Fruit fly (Drosophila melanogaster) whole organism, embryonic: ENCODE results near the gene CG14302.
A peak's percentile ranks its signal among the peaks of the same experiment; 100 is the strongest.

ENCODE experiments used
- Aef1 ChIP-seq: fragments of 200-800 bp; sonication (Bioruptor generic); IDR thresholded peaks from 3 replicates; pipeline ENCODE4 v1.3.6; 2022; ENCODE audit warnings: missing biosample characterization, missing genetic modification characterization
- Bteb2 ChIP-seq: fragments of 200-800 bp; sonication (Bioruptor generic); optimal IDR thresholded peaks from 2 replicates; lab custom pipeline; 2016; ENCODE audit warnings: missing biosample characterization, missing genetic modification characterization
- CG10543 ChIP-seq: fragments of 200-800 bp; sonication (Bioruptor generic); optimal IDR thresholded peaks from 3 replicates; lab custom pipeline; 2017; ENCODE audit warnings: missing biosample characterization, mild to moderate bottlenecking, missing genetic modification characterization, moderate library complexity
- CG12104 ChIP-seq: fragments of 200-800 bp; sonication (Bioruptor generic); optimal IDR thresholded peaks from 3 replicates; lab custom pipeline; 2016; ENCODE audit warnings: missing biosample characterization, missing genetic modification characterization
- CG13287 ChIP-seq: fragments of 200-800 bp; sonication (Bioruptor generic); IDR thresholded peaks from 2 replicates; pipeline ENCODE4 v1.3.6; 2022; ENCODE audit warnings: missing biosample characterization, missing genetic modification characterization; ENCODE audit not compliant: partially characterized antibody
- CG13296 ChIP-seq: fragments of 200-800 bp; sonication (Bioruptor generic); optimal IDR thresholded peaks from 3 replicates; lab custom pipeline; 2018; ENCODE audit warnings: missing biosample characterization, mild to moderate bottlenecking, missing genetic modification characterization
- CG14667 ChIP-seq: fragments of 200-800 bp; sonication (Bioruptor generic); IDR thresholded peaks from 2 replicates; pipeline ENCODE4 v1.3.6; 2022; ENCODE audit warnings: missing biosample characterization, missing genetic modification characterization
- CG15479 ChIP-seq: fragments of 200-800 bp; sonication (Bioruptor generic); optimal IDR thresholded peaks from 3 replicates; lab custom pipeline; 2019; ENCODE audit warnings: missing biosample characterization, mild to moderate bottlenecking, missing genetic modification characterization, moderate library complexity
- CG15514 ChIP-seq: fragments of 200-800 bp; sonication (Bioruptor generic); optimal IDR thresholded peaks from 3 replicates; lab custom pipeline; 2017; ENCODE audit warnings: missing biosample characterization, missing genetic modification characterization, mild to moderate bottlenecking, moderate library complexity, missing genetic modification reagents
- CG15601 ChIP-seq: fragments of 200-800 bp; sonication (Bioruptor generic); optimal IDR thresholded peaks from 3 replicates; lab custom pipeline; 2019; ENCODE audit warnings: missing biosample characterization, mild to moderate bottlenecking, missing genetic modification characterization, moderate library complexity
- CG15696 ChIP-seq: fragments of 200-800 bp; sonication (Bioruptor generic); optimal IDR thresholded peaks from 2 replicates; lab custom pipeline; 2019; ENCODE audit warnings: missing biosample characterization, mild to moderate bottlenecking, missing genetic modification characterization, moderate library complexity
- CG16863 ChIP-seq: fragments of 200-800 bp; sonication (Bioruptor generic); optimal IDR thresholded peaks from 3 replicates; lab custom pipeline; 2016; ENCODE audit warnings: missing biosample characterization, missing genetic modification characterization
- CG18011 ChIP-seq: fragments of 200-800 bp; sonication (Bioruptor generic); optimal IDR thresholded peaks from 2 replicates; lab custom pipeline; 2017; ENCODE audit warnings: missing biosample characterization, missing genetic modification characterization, mild to moderate bottlenecking, moderate library complexity, missing genotype
- CG31441 ChIP-seq: fragments of 200-800 bp; sonication (Bioruptor generic); IDR thresholded peaks from 2 replicates; pipeline ENCODE4 v1.3.6; 2022; ENCODE audit warnings: missing biosample characterization, missing genetic modification characterization
- CG3281 ChIP-seq: fragments of 200-800 bp; sonication (Bioruptor generic); optimal IDR thresholded peaks from 3 replicates; lab custom pipeline; 2017; ENCODE audit warnings: missing biosample characterization, mild to moderate bottlenecking, missing genetic modification characterization
- CG34422 ChIP-seq: fragments of 200-800 bp; sonication (Bioruptor generic); IDR thresholded peaks from 3 replicates; pipeline ENCODE4 v1.3.6; 2022; ENCODE audit warnings: missing biosample characterization, missing genetic modification characterization
- CG6254 ChIP-seq: fragments of 200-800 bp; sonication (Bioruptor generic); optimal IDR thresholded peaks from 3 replicates; lab custom pipeline; 2017; ENCODE audit warnings: mild to moderate bottlenecking, missing biosample characterization, missing genetic modification reagents, missing genetic modification characterization
- CG8765 ChIP-seq: fragments of 200-800 bp; sonication (Bioruptor generic); IDR thresholded peaks from 2 replicates; pipeline ENCODE4 v1.3.6; 2022; ENCODE audit warnings: missing biosample characterization, missing genetic modification characterization
- D19B ChIP-seq: fragments of 200-800 bp; sonication (Bioruptor generic); optimal IDR thresholded peaks from 2 replicates; lab custom pipeline; 2017; ENCODE audit warnings: missing biosample characterization, mild to moderate bottlenecking, missing genetic modification characterization
- Doc2 ChIP-seq: fragments of 200-800 bp; sonication (Bioruptor generic); IDR thresholded peaks from 2 replicates; pipeline ENCODE4 v1.3.6; 2022; ENCODE audit warnings: missing biosample characterization, missing genetic modification characterization
- Drgx ChIP-seq: fragments of 200-800 bp; sonication (Bioruptor generic); IDR thresholded peaks from 2 replicates; pipeline ENCODE4 v1.3.6; 2022; ENCODE audit warnings: missing biosample characterization, missing genetic modification characterization
- Eip74EF ChIP-seq, 2 experiments: fragments of 200-800 bp in 1 of 2; fragments of >200 bp in 1 of 2; sonication (Bioruptor generic) in 1 of 2; optimal IDR thresholded peaks; 2 replicates each; lab custom pipeline; 2017 to 2019; ENCODE audit warnings: missing biosample characterization in 2 of 2, missing genetic modification characterization in 2 of 2, mild to moderate bottlenecking in 1 of 2, moderate library complexity in 1 of 2
- Ets97D ChIP-seq: fragments of 200-800 bp; sonication (Bioruptor generic); optimal IDR thresholded peaks from 3 replicates; lab custom pipeline; 2016; ENCODE audit warnings: missing biosample characterization, missing genetic modification characterization
- Fer3 ChIP-seq: fragments of 200-800 bp; sonication (Bioruptor generic); optimal IDR thresholded peaks from 2 replicates; lab custom pipeline; 2018; ENCODE audit warnings: missing biosample characterization, mild to moderate bottlenecking, missing genetic modification characterization, moderate library complexity
- Hand ChIP-seq: fragments of 200-800 bp; sonication (Bioruptor generic); optimal IDR thresholded peaks from 2 replicates; lab custom pipeline; 2017; ENCODE audit warnings: mild to moderate bottlenecking, missing biosample characterization, missing genetic modification reagents, missing genetic modification characterization
- Hmx ChIP-seq: fragments of 200-800 bp; sonication (Bioruptor generic); optimal IDR thresholded peaks from 2 replicates; lab custom pipeline; 2016; ENCODE audit warnings: missing biosample characterization, missing genetic modification characterization
- Lim3 ChIP-seq: fragments of 200-800 bp; sonication (Bioruptor generic); IDR thresholded peaks from 2 replicates; pipeline ENCODE4 v1.3.6; 2022; ENCODE audit warnings: missing biosample characterization, missing genetic modification characterization
- Poxn ChIP-seq: fragments of 200-800 bp; sonication (Bioruptor generic); IDR thresholded peaks from 2 replicates; pipeline ENCODE4 v1.3.6; 2022; ENCODE audit warnings: missing biosample characterization, missing genetic modification characterization
- Scr ChIP-seq: fragments of 200-800 bp; sonication (Bioruptor generic); IDR thresholded peaks from 2 replicates; pipeline ENCODE4 v1.3.6; 2022; ENCODE audit warnings: missing biosample characterization, missing genetic modification characterization; ENCODE audit not compliant: partially characterized antibody
- Six4 ChIP-seq: fragments of 200-800 bp; sonication (Bioruptor generic); optimal IDR thresholded peaks from 2 replicates; lab custom pipeline; 2016; ENCODE audit warnings: missing biosample characterization, missing genetic modification characterization
- Spps ChIP-seq: fragments of 200-800 bp; sonication (Bioruptor generic); optimal IDR thresholded peaks from 2 replicates; lab custom pipeline; 2018; ENCODE audit warnings: missing biosample characterization, mild to moderate bottlenecking, missing genetic modification characterization
- amos ChIP-seq: fragments of 200-800 bp; sonication (Bioruptor generic); IDR thresholded peaks from 2 replicates; pipeline ENCODE4 v1.3.6; 2022; ENCODE audit warnings: missing biosample characterization, missing genetic modification characterization; ENCODE audit not compliant: partially characterized antibody
- bab2 ChIP-seq: fragments of 200-800 bp; sonication (Bioruptor generic); optimal IDR thresholded peaks from 2 replicates; lab custom pipeline; 2016; ENCODE audit warnings: missing biosample characterization, missing genetic modification characterization
- cas ChIP-seq: fragments of 200-800 bp; sonication (Bioruptor generic); IDR thresholded peaks from 2 replicates; pipeline ENCODE4 v1.3.6; 2022; ENCODE audit warnings: missing biosample characterization, missing genetic modification characterization
- caup ChIP-seq: fragments of 200-800 bp; sonication (Bioruptor generic); optimal IDR thresholded peaks from 3 replicates; lab custom pipeline; 2017; ENCODE audit warnings: missing biosample characterization, mild to moderate bottlenecking, missing genetic modification characterization, moderate library complexity; ENCODE audit not compliant: severe bottlenecking
- dm ChIP-seq: fragments of 200-800 bp; sonication (Bioruptor generic); optimal IDR thresholded peaks from 3 replicates; lab custom pipeline; 2016; ENCODE audit warnings: missing biosample characterization, missing genetic modification characterization
- dmrt11E ChIP-seq: fragments of 200-800 bp; sonication (Bioruptor generic); optimal IDR thresholded peaks from 3 replicates; lab custom pipeline; 2018; ENCODE audit warnings: missing biosample characterization, mild to moderate bottlenecking, missing genetic modification characterization, moderate library complexity
- emc ChIP-seq: fragments of 200-800 bp; sonication (Bioruptor generic); optimal IDR thresholded peaks from 2 replicates; lab custom pipeline; 2016; ENCODE audit warnings: missing biosample characterization, missing genetic modification characterization
- gem ChIP-seq: fragments of 200-800 bp; sonication (Bioruptor generic); optimal IDR thresholded peaks from 2 replicates; lab custom pipeline; 2019; ENCODE audit warnings: missing biosample characterization, mild to moderate bottlenecking, missing genetic modification characterization, moderate library complexity
- grn ChIP-seq: fragments of 200-800 bp; sonication (Bioruptor generic); optimal IDR thresholded peaks from 3 replicates; lab custom pipeline; 2017; ENCODE audit warnings: missing biosample characterization, missing genetic modification characterization
- jumu ChIP-seq: fragments of 200-800 bp; sonication (Bioruptor generic); optimal IDR thresholded peaks from 3 replicates; lab custom pipeline; 2016; ENCODE audit warnings: missing biosample characterization, missing genetic modification characterization
- lab ChIP-seq: fragments of 200-800 bp; sonication (Bioruptor generic); optimal IDR thresholded peaks from 3 replicates; lab custom pipeline; 2017; ENCODE audit warnings: missing biosample characterization, missing genetic modification characterization, mild to moderate bottlenecking, moderate library complexity, missing genetic modification reagents
- onecut ChIP-seq: fragments of 200-800 bp; sonication (Bioruptor generic); IDR thresholded peaks from 2 replicates; pipeline ENCODE4 v1.3.6; 2022; ENCODE audit warnings: missing biosample characterization, missing genetic modification characterization
- prd ChIP-seq, 3 experiments: fragments of >200 bp in 2 of 3; fragments of 200-800 bp in 1 of 3; sonication (Bioruptor generic) in 1 of 3; optimal IDR thresholded peaks in 2 of 3; IDR thresholded peaks in 1 of 3; 2 replicates in 2 of 3; 3 replicates in 1 of 3; pipeline versions ENCODE4 v1.3.6 to Lab custom; 2017 to 2022; ENCODE audit warnings: missing biosample characterization in 1 of 3, missing genetic modification characterization in 1 of 3
- ssp ChIP-seq: fragments of 200-800 bp; sonication (Bioruptor generic); IDR thresholded peaks from 2 replicates; pipeline ENCODE4 v1.3.6; 2022; ENCODE audit warnings: missing biosample characterization, missing genetic modification characterization
- stc ChIP-seq: fragments of 200-800 bp; sonication (Bioruptor generic); IDR thresholded peaks from 2 replicates; pipeline ENCODE4 v1.3.6; 2022; ENCODE audit warnings: missing biosample characterization, missing genetic modification characterization
- toy ChIP-seq: fragments of 200-800 bp; sonication (Bioruptor generic); IDR thresholded peaks from 2 replicates; pipeline ENCODE4 v1.3.6; 2022; ENCODE audit warnings: missing biosample characterization, missing genetic modification characterization
- tx ChIP-seq: fragments of 200-800 bp; sonication (Bioruptor generic); optimal IDR thresholded peaks from 2 replicates; lab custom pipeline; 2016; ENCODE audit warnings: missing biosample characterization, missing genetic modification characterization
- zen2 ChIP-seq: fragments of 200-800 bp; sonication (Bioruptor generic); IDR thresholded peaks from 3 replicates; pipeline ENCODE4 v1.3.6; 2022; ENCODE audit warnings: missing biosample characterization, missing genetic modification characterization; ENCODE audit not compliant: partially characterized antibody

CG14302 gene

dm6 chr3R:18745961-18746468 is 13.5 kb downstream of the CG14302 start, which contains the start of the genes PGS1 and gwl (continued):
- no peak for TF ChIP-seq Eip74EF (GFP tag; optimal IDR thresholded peaks at IDR 0.05; lab: Kevin White, UChicago)
- TF ChIP-seq lab (GFP tag; lab: Kevin White, UChicago): no peak
- peak; percentile 68 for TF ChIP-seq CG13287 (GFP tag; lab: Robert Waterston, UW)
- peak; percentile 45 for TF ChIP-seq CG13296 (GFP tag; lab: Kevin White, UChicago)
- TF ChIP-seq Lim3: no peak
- no peak for TF ChIP-seq CG3281 (GFP tag; lab: Kevin White, UChicago)
- peak; percentile 76 for TF ChIP-seq Aef1 (GFP tag; lab: Robert Waterston, UW)
- TF ChIP-seq CG16863: peak; percentile 16
- TF ChIP-seq CG14667 (GFP tag; lab: Robert Waterston, UW): peak; percentile 72
- peak; percentile 5 for TF ChIP-seq CG15479
- TF ChIP-seq zen2 (GFP tag; lab: Robert Waterston, UW): no peak
- TF ChIP-seq grn (GFP tag; lab: Kevin White, UChicago): no peak
- no peak for TF ChIP-seq CG8765 (GFP tag; lab: Robert Waterston, UW)
- peak; percentile 63 for TF ChIP-seq bab2 (GFP tag; lab: Kevin White, UChicago)
- 0 out of 2 replicates have a peak, but pooled peaks have one; percentile 37 for TF ChIP-seq Drgx (GFP tag; lab: Robert Waterston, UW)
- TF ChIP-seq CG18011 (GFP tag; lab: Kevin White, UChicago): no peak
- peak; percentile 78 for TF ChIP-seq CG34422
- TF ChIP-seq jumu (GFP tag; lab: Kevin White, UChicago): peak; percentile 29
- no peak for TF ChIP-seq CG15601 (tag; lab: Kevin White, UChicago)
- TF ChIP-seq ssp (GFP tag; lab: Robert Waterston, UW): peak; percentile 70
- TF ChIP-seq tx (GFP tag; lab: Kevin White, UChicago): no peak
- no peak for TF ChIP-seq emc
- TF ChIP-seq CG10543: peak; percentile 54
- TF ChIP-seq Hmx (GFP tag; lab: Kevin White, UChicago): no peak
- no peak for TF ChIP-seq CG6254 (GFP tag; lab: Kevin White, UChicago)
- TF ChIP-seq CG15514 (GFP tag; lab: Kevin White, UChicago): peak; percentile 45
- TF ChIP-seq CG15696 (tag; lab: Kevin White, UChicago): peak; percentile 79
- peak; percentile 46 for TF ChIP-seq Ets97D (GFP tag; lab: Kevin White, UChicago)
- TF ChIP-seq onecut (GFP tag; lab: Robert Waterston, UW): peak; percentile 18; the same call in 1 of the 2 replicates
- no peak for TF ChIP-seq prd (optimal IDR thresholded peaks at IDR 0.05; lab: Kevin White, UChicago)
- TF ChIP-seq prd (GFP tag; IDR thresholded peaks at IDR 0.05; lab: Robert Waterston, UW): peak; percentile 87
- peak; percentile 73 for TF ChIP-seq CG12104 (GFP tag; lab: Kevin White, UChicago)
- no peak for TF ChIP-seq D19B (GFP tag; lab: Kevin White, UChicago)
- TF ChIP-seq CG31441 (GFP tag; lab: Robert Waterston, UW): no peak; the same call in 1 of the 2 replicates
- TF ChIP-seq cas (GFP tag; lab: Robert Waterston, UW): peak; percentile 73
- TF ChIP-seq gem (tag; lab: Kevin White, UChicago): peak; percentile 89
- TF ChIP-seq Spps: peak; percentile 48
- TF ChIP-seq Bteb2 (GFP tag; lab: Kevin White, UChicago): peak; percentile 64
- peak; percentile 71 for TF ChIP-seq Scr (GFP tag; lab: Robert Waterston, UW)
- peak; percentile 52 for TF ChIP-seq Six4 (GFP tag; lab: Kevin White, UChicago)
- no peak for TF ChIP-seq Poxn
- peak; percentile 46; the same call in 1 of the 2 replicates for TF ChIP-seq amos
- peak; percentile 75 for TF ChIP-seq Fer3 (tag; lab: Kevin White, UChicago)
- peak; percentile 9 for TF ChIP-seq dm (GFP tag; lab: Kevin White, UChicago)
- peak; percentile 69 for TF ChIP-seq stc (GFP tag; lab: Robert Waterston, UW)
- peak; percentile 83 for TF ChIP-seq dmrt11E
- TF ChIP-seq caup: no peak
- TF ChIP-seq Hand (GFP tag; lab: Kevin White, UChicago): no peak
- no peak for TF ChIP-seq Doc2 (GFP tag; lab: Robert Waterston, UW)
- TF ChIP-seq toy (GFP tag; lab: Robert Waterston, UW): peak; percentile 49; the same call in 1 of the 2 replicates
